Worm (Caenorhabditis elegans): Measurements from ENCODE around the gene F49E12.12.

F49E12.12 gene

DNA sequence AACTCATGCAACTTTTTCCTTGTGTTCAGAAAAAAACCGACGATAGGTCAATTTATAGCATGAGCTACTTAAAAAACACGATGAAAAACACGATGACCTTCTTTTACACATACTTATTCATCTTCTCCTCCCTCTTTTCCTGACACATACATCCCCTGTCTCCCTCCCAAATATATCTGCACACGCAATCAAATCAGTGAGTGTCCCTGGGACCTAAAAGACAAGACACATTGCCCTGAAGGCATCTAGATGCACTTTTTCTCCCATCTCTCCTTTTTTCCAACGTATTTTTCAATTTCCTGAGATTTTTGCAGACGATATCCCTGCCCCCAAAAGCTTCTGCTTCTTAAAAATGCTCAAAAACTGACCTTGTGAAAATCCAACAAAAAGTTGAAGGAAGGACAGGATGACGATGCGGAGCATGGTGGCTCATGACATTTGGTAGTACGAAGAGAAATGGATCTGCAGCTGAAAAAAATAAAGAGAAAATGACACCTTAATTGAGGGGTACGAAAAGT lies 27.0 kb upstream of the F49E12.12 start, which contains the start of gene C26D10.6:
C26D10.6 (minus strand) TSS at position 468 of the 518 bp plus-strand sequence.
- TF ChIP-seq ama-1 (optimal IDR thresholded peaks at IDR 0.05) (no peak), hnd-1 (tag; optimal IDR thresholded peaks at IDR 0.05) (no peak), scrt-1 (GFP tag; IDR thresholded peaks at IDR 0.05) (no peak), ceh-36 (tag; optimal IDR thresholded peaks at IDR 0.05) (no peak), hmbx-1 (tag; optimal IDR thresholded peaks at IDR 0.05) (no peak), F13C5.2 (tag; optimal IDR thresholded peaks at IDR 0.05) (no peak), ceh-13 (GFP tag; optimal IDR thresholded peaks at IDR 0.05) (no peak), tra-4 (tag; optimal IDR thresholded peaks at IDR 0.05) (no peak), tbx-37 (GFP tag; conservative IDR thresholded peaks at IDR 0.05) (no peak), flt-1 (GFP tag; IDR thresholded peaks at IDR 0.05) (no peak), pes-1 (GFP tag; IDR thresholded peaks at IDR 0.05) (no peak), B0310.2 (tag; optimal IDR thresholded peaks at IDR 0.05) (no peak), sea-1 (GFP tag; conservative IDR thresholded peaks at IDR 0.05) (no peak), hmg-4 (GFP tag; optimal IDR thresholded peaks at IDR 0.05) (no peak), aly-1 (tag; optimal IDR thresholded peaks at IDR 0.05) (no peak), tbx-11 (GFP tag; IDR thresholded peaks at IDR 0.05) (no peak), ets-7 (tag; optimal IDR thresholded peaks at IDR 0.05) (no peak)

DNA sequence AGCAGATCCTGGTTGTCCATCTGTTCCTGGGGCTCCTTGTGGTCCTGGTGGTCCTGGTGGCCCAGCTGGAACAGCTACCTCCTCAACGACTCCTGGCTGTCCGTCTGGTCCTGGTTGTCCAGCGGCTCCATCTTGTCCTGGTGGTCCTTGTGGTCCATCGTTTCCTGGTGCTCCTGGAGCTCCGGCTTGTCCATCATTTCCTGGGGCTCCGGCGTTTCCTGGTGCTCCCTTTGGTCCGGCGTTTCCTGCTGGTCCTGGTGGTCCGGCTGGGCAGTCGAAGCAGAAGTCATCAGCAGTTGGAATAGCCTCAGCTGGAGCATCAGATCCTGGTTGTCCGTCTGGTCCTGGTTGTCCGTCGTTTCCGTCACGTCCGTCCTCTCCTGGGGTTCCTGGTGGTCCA lies 22.8 kb upstream of the F49E12.12 start:
- TF ChIP-seq hmg-4 (GFP tag; optimal IDR thresholded peaks at IDR 0.05) (peak; percentile 14), tra-4 (tag; optimal IDR thresholded peaks at IDR 0.05) (no peak), ceh-13 (GFP tag; optimal IDR thresholded peaks at IDR 0.05) (no peak)

DNA sequence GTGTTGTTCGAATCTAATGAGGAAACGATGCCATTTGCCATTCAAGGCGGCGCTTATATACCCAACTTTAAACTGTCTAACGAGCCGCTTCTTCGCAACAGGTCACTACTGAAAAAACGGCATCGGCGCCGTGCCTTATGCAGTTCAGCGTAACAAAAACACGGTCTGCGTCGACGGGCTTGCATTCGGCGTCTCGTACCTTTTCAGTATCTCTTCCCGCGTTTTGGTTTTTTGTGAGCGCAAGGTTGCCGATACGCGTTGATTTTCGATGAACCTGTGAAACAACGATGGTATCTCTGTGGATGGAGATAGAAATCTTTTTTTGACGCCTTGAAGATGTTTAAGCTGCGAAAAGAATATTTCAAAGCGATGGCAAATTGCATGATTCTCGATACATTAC lies 21.9 kb upstream of the F49E12.12 start, which contains the start of gene col-77:
col-77 (minus strand) TSS at position 32 of the 400 bp plus-strand sequence.
- TF ChIP-seq flt-1 (GFP tag; IDR thresholded peaks at IDR 0.05) (no peak), tra-4 (tag; optimal IDR thresholded peaks at IDR 0.05) (no peak), hmg-4 (GFP tag; optimal IDR thresholded peaks at IDR 0.05) (no peak), pes-1 (GFP tag; IDR thresholded peaks at IDR 0.05) (no peak), B0310.2 (tag; optimal IDR thresholded peaks at IDR 0.05) (no peak), sea-1 (GFP tag; conservative IDR thresholded peaks at IDR 0.05) (no peak), scrt-1 (GFP tag; IDR thresholded peaks at IDR 0.05) (no peak), F13C5.2 (tag; optimal IDR thresholded peaks at IDR 0.05) (no peak), ceh-13 (GFP tag; optimal IDR thresholded peaks at IDR 0.05) (no peak), ama-1 (optimal IDR thresholded peaks at IDR 0.05) (no peak), tbx-11 (GFP tag; IDR thresholded peaks at IDR 0.05) (no peak), hmbx-1 (tag; optimal IDR thresholded peaks at IDR 0.05) (no peak), tbx-37 (GFP tag; conservative IDR thresholded peaks at IDR 0.05) (no peak), aly-1 (tag; optimal IDR thresholded peaks at IDR 0.05) (no peak), hnd-1 (tag; optimal IDR thresholded peaks at IDR 0.05) (no peak), ets-7 (tag; optimal IDR thresholded peaks at IDR 0.05) (no peak), ceh-36 (tag; optimal IDR thresholded peaks at IDR 0.05) (no peak)

DNA sequence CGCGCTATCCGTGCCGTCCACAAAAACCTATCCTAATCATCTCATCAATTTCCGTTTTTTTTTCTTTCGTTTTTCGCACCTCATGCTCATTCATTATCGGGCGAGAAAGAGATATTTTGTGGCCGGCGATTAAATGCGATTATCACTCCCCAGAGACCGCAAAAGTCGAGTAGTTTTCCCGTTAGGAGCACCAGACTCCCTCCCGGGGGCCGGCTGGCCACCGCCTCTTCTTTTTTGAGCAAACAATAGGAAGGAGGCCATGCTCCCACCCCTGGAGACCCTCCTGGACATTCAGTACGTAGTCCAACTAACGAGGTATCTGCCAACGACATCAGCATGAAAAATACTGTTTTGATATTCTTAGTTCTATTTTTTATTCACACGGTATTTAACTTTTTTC lies 20.8 kb upstream of the F49E12.12 start, which contains the start of gene M195.2:
M195.2 (plus strand) TSS at position 301 of the 400 bp plus-strand sequence.
- no peak for TF ChIP-seq hnd-1 (tag; optimal IDR thresholded peaks at IDR 0.05)
- TF ChIP-seq tbx-11 (GFP tag; IDR thresholded peaks at IDR 0.05), result no peak
- no peak for TF ChIP-seq B0310.2 (tag; optimal IDR thresholded peaks at IDR 0.05)
- TF ChIP-seq pes-1 (GFP tag; IDR thresholded peaks at IDR 0.05), result no peak
- no peak for TF ChIP-seq aly-1 (tag; optimal IDR thresholded peaks at IDR 0.05)
- no peak for TF ChIP-seq ets-7 (tag; optimal IDR thresholded peaks at IDR 0.05)
- no peak for TF ChIP-seq tbx-37 (GFP tag; conservative IDR thresholded peaks at IDR 0.05)
- no peak for TF ChIP-seq scrt-1 (GFP tag; IDR thresholded peaks at IDR 0.05)
- no peak for TF ChIP-seq hmg-4 (GFP tag; optimal IDR thresholded peaks at IDR 0.05)
- no peak for TF ChIP-seq ceh-13 (GFP tag; optimal IDR thresholded peaks at IDR 0.05)
- TF ChIP-seq F13C5.2 (tag; optimal IDR thresholded peaks at IDR 0.05), result no peak
- no peak for TF ChIP-seq hmbx-1 (tag; optimal IDR thresholded peaks at IDR 0.05)
- no peak for TF ChIP-seq flt-1 (GFP tag; IDR thresholded peaks at IDR 0.05)
- no peak for TF ChIP-seq sea-1 (GFP tag; conservative IDR thresholded peaks at IDR 0.05)
- TF ChIP-seq ama-1 (optimal IDR thresholded peaks at IDR 0.05), result no peak
- TF ChIP-seq ceh-36 (tag; optimal IDR thresholded peaks at IDR 0.05), result no peak
- TF ChIP-seq tra-4 (tag; optimal IDR thresholded peaks at IDR 0.05), result no peak

DNA sequence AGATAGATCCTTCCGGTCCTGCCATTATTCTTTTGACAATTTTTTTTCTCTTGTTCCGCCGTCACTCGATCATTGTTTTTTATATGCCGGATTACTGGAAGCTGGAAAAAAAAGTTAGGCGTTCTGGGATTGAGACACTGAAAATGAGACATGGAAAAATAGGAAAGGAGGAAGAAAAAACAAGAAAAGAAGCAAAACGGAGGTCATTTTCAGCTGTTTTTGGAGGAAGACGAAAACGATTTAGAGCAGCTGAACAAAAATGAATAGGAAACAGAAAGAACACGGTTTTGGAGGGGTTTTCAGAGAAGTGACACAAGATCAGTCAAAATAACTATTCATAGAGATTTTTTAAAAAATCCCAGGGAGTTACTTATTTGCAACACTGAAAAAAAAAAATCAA lies 12.2 kb upstream of the F49E12.12 start, which contains the start of gene amt-3:
amt-3 (minus strand) TSS at position 101 of the 400 bp plus-strand sequence.
- TF ChIP-seq tra-4 (tag; optimal IDR thresholded peaks at IDR 0.05) (no peak), scrt-1 (GFP tag; IDR thresholded peaks at IDR 0.05) (no peak), flt-1 (GFP tag; IDR thresholded peaks at IDR 0.05) (no peak), ceh-13 (GFP tag; optimal IDR thresholded peaks at IDR 0.05) (no peak)

ce11 chrII:8370194-8370593 lies 11.1 kb upstream of the F49E12.12 start:
- TF ChIP-seq pes-1 (GFP tag; IDR thresholded peaks at IDR 0.05) (no peak), B0310.2 (tag; optimal IDR thresholded peaks at IDR 0.05) (no peak), aly-1 (tag; optimal IDR thresholded peaks at IDR 0.05) (no peak), ceh-13 (GFP tag; optimal IDR thresholded peaks at IDR 0.05) (no peak), tbx-37 (GFP tag; conservative IDR thresholded peaks at IDR 0.05) (no peak), hmg-4 (GFP tag; optimal IDR thresholded peaks at IDR 0.05) (no peak)

DNA sequence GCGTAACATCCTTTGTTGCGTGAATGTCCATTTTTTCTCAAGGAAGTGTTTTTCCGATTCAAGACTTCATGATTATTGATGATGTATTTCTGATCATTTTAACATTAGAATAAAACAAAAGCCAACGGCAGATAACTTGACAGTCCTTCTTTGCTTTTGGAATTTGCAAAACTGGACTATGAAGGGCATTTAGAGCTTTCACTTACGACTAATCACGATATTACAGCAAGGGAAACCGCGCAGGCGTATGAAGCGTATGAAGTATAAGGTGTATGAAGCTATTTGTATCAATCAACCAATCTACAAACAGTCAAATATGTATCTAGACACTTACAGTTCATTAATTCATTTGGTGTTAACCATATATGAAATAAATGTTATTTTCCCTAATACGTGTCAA lies 3.6 kb upstream of the F49E12.12 start:
- no peak for TF ChIP-seq tra-4 (tag; optimal IDR thresholded peaks at IDR 0.05)
- no peak for TF ChIP-seq hmbx-1 (tag; optimal IDR thresholded peaks at IDR 0.05)
- TF ChIP-seq flt-1 (GFP tag; IDR thresholded peaks at IDR 0.05), result no peak
- no peak for TF ChIP-seq hmg-4 (GFP tag; optimal IDR thresholded peaks at IDR 0.05)
- no peak for TF ChIP-seq tbx-11 (GFP tag; IDR thresholded peaks at IDR 0.05)
- no peak for TF ChIP-seq aly-1 (tag; optimal IDR thresholded peaks at IDR 0.05)
- no peak for TF ChIP-seq ceh-36 (tag; optimal IDR thresholded peaks at IDR 0.05)
- no peak for TF ChIP-seq tbx-37 (GFP tag; conservative IDR thresholded peaks at IDR 0.05)
- no peak for TF ChIP-seq F13C5.2 (tag; optimal IDR thresholded peaks at IDR 0.05)
- TF ChIP-seq ets-7 (tag; optimal IDR thresholded peaks at IDR 0.05), result no peak
- no peak for TF ChIP-seq hnd-1 (tag; optimal IDR thresholded peaks at IDR 0.05)
- no peak for TF ChIP-seq pes-1 (GFP tag; IDR thresholded peaks at IDR 0.05)
- TF ChIP-seq ceh-13 (GFP tag; optimal IDR thresholded peaks at IDR 0.05), result no peak
- no peak for TF ChIP-seq scrt-1 (GFP tag; IDR thresholded peaks at IDR 0.05)
- no peak for TF ChIP-seq B0310.2 (tag; optimal IDR thresholded peaks at IDR 0.05)

Data from whole organism, early embryonic.